Fruit fly (Drosophila melanogaster) whole organism, embryonic: ENCODE data around the gene drn.

Experiments
- Awh ChIP-seq: fragments of 200-800 bp; sonication (Bioruptor generic); IDR thresholded peaks from 2 replicates; pipeline ENCODE4, ENCODE4 v1.3.6; 2022; ENCODE audit warnings: missing biosample characterization, missing genetic modification characterization
- CG10959 ChIP-seq: fragments of 200-800 bp; sonication (Bioruptor generic); IDR thresholded peaks from 2 replicates; pipeline ENCODE4 v1.3.6; 2022; ENCODE audit warnings: missing biosample characterization, missing genetic modification characterization
- CG11456 ChIP-seq: fragments of 200-800 bp; sonication (Bioruptor generic); IDR thresholded peaks from 3 replicates; pipeline ENCODE4 v1.3.6; 2022; ENCODE audit warnings: missing biosample characterization, missing genetic modification characterization
- CG12071 ChIP-seq: fragments of 200-800 bp; sonication (Bioruptor generic); optimal IDR thresholded peaks from 3 replicates; lab custom pipeline; 2018; ENCODE audit warnings: missing biosample characterization, mild to moderate bottlenecking, missing genetic modification characterization
- CG12236 ChIP-seq: fragments of 200-800 bp; sonication (Bioruptor generic); optimal IDR thresholded peaks from 2 replicates; lab custom pipeline; 2016; ENCODE audit warnings: missing biosample characterization, missing genetic modification characterization
- CG13424 ChIP-seq: fragments of 200-800 bp; sonication (Bioruptor generic); optimal IDR thresholded peaks from 2 replicates; lab custom pipeline; 2019; ENCODE audit warnings: missing biosample characterization, mild to moderate bottlenecking, missing genetic modification characterization, moderate library complexity
- CG14667 ChIP-seq: fragments of 200-800 bp; sonication (Bioruptor generic); IDR thresholded peaks from 2 replicates; pipeline ENCODE4 v1.3.6; 2022; ENCODE audit warnings: missing biosample characterization, missing genetic modification characterization
- CG15269 ChIP-seq: fragments of 200-800 bp; sonication (Bioruptor generic); optimal IDR thresholded peaks from 2 replicates; lab custom pipeline; 2018; ENCODE audit warnings: missing biosample characterization, mild to moderate bottlenecking, missing genetic modification characterization, moderate library complexity
- CG1647 ChIP-seq: fragments of 200-800 bp; sonication (Bioruptor generic); optimal IDR thresholded peaks from 3 replicates; lab custom pipeline; 2016; ENCODE audit warnings: missing biosample characterization, missing genetic modification characterization
- CG1832 ChIP-seq: fragments of 200-800 bp; sonication (Bioruptor generic); optimal IDR thresholded peaks from 2 replicates; lab custom pipeline; 2017; ENCODE audit warnings: missing biosample characterization, mild to moderate bottlenecking, missing genetic modification characterization, inconsistent platforms
- CG2199 ChIP-seq: fragments of 200-800 bp; sonication (Bioruptor generic); IDR thresholded peaks from 3 replicates; pipeline ENCODE4 v1.3.6; 2022; ENCODE audit warnings: missing biosample characterization, missing genetic modification characterization
- CG2678 ChIP-seq: fragments of 200-800 bp; sonication (Bioruptor generic); optimal IDR thresholded peaks from 3 replicates; lab custom pipeline; 2019; ENCODE audit warnings: missing biosample characterization, mild to moderate bottlenecking, missing genetic modification characterization, moderate library complexity
- CG2889 ChIP-seq: fragments of 200-800 bp; sonication (Bioruptor generic); IDR thresholded peaks from 3 replicates; pipeline ENCODE4 v1.3.6; 2022; ENCODE audit warnings: missing biosample characterization, missing genetic modification characterization
- CG4404 ChIP-seq: fragments of 200-800 bp; sonication (Bioruptor generic); IDR thresholded peaks from 2 replicates; pipeline ENCODE4 v1.3.6; 2022; ENCODE audit warnings: missing biosample characterization, missing genetic modification characterization
- CG7372 ChIP-seq: fragments of 200-800 bp; sonication (Bioruptor generic); IDR thresholded peaks from 2 replicates; pipeline ENCODE4 v1.3.6; 2022; ENCODE audit warnings: missing biosample characterization, missing genetic modification characterization
- CG7839 ChIP-seq: fragments of 200-800 bp; sonication (Bioruptor generic); optimal IDR thresholded peaks from 3 replicates; lab custom pipeline; 2018; ENCODE audit warnings: missing biosample characterization, mild to moderate bottlenecking, missing genetic modification characterization, moderate library complexity
- CG8089 ChIP-seq: fragments of 200-800 bp; sonication (Bioruptor generic); optimal IDR thresholded peaks from 3 replicates; lab custom pipeline; 2016; ENCODE audit warnings: missing biosample characterization, missing genetic modification characterization
- CG8281 ChIP-seq: fragments of 200-800 bp; sonication (Bioruptor generic); optimal IDR thresholded peaks from 2 replicates; lab custom pipeline; 2018; ENCODE audit warnings: missing biosample characterization, mild to moderate bottlenecking, missing genetic modification characterization, moderate library complexity
- CG9609 ChIP-seq: fragments of 200-800 bp; sonication (Bioruptor generic); optimal IDR thresholded peaks from 3 replicates; lab custom pipeline; 2016; ENCODE audit warnings: missing biosample characterization, missing genetic modification characterization
- CoRest ChIP-seq: fragments of 200-800 bp; sonication (Bioruptor generic); optimal IDR thresholded peaks from 3 replicates; lab custom pipeline; 2018; ENCODE audit warnings: missing biosample characterization, mild to moderate bottlenecking, missing genetic modification characterization, moderate library complexity
- D19B ChIP-seq: fragments of 200-800 bp; sonication (Bioruptor generic); optimal IDR thresholded peaks from 2 replicates; lab custom pipeline; 2017; ENCODE audit warnings: missing biosample characterization, mild to moderate bottlenecking, missing genetic modification characterization
- Dip2 ChIP-seq: fragments of 200-800 bp; sonication (Bioruptor generic); IDR thresholded peaks from 2 replicates; pipeline ENCODE4 v1.3.6; 2022; ENCODE audit warnings: missing biosample characterization, missing genetic modification characterization
- Eip74EF ChIP-seq, 2 experiments: fragments of 200-800 bp in 1 of 2; fragments of >200 bp in 1 of 2; sonication (Bioruptor generic) in 1 of 2; optimal IDR thresholded peaks; 2 replicates each; lab custom pipeline; 2017 to 2019; ENCODE audit warnings: missing biosample characterization in 2 of 2, missing genetic modification characterization in 2 of 2, mild to moderate bottlenecking in 1 of 2, moderate library complexity in 1 of 2
- Elba2 ChIP-seq: fragments of 200-800 bp; sonication (Bioruptor generic); optimal IDR thresholded peaks from 3 replicates; lab custom pipeline; 2016; ENCODE audit warnings: missing biosample characterization, missing genetic modification characterization
- MBD-R2 ChIP-seq: fragments of 200-800 bp; sonication (Bioruptor generic); IDR thresholded peaks from 2 replicates; pipeline ENCODE4 v1.3.6; 2022; ENCODE audit warnings: missing biosample characterization, missing genetic modification characterization
- Opbp ChIP-seq: fragments of 200-800 bp; sonication (Bioruptor generic); IDR thresholded peaks from 3 replicates; pipeline ENCODE4 v1.3.6; 2022; ENCODE audit warnings: missing biosample characterization, missing genetic modification characterization; ENCODE audit not compliant: partially characterized antibody
- Trl ChIP-seq, 3 experiments: fragments of >200 bp in 2 of 3; fragments of 200-800 bp in 1 of 3; sonication (Bioruptor generic) in 1 of 3; optimal IDR thresholded peaks; 2 replicates in 1 of 3; 3 replicates in 2 of 3; lab custom pipeline; 2016 to 2017; ENCODE audit warnings: missing biosample characterization in 1 of 3, missing genetic modification characterization in 1 of 3
- amos ChIP-seq: fragments of 200-800 bp; sonication (Bioruptor generic); IDR thresholded peaks from 2 replicates; pipeline ENCODE4 v1.3.6; 2022; ENCODE audit warnings: missing biosample characterization, missing genetic modification characterization; ENCODE audit not compliant: partially characterized antibody
- ara ChIP-seq: fragments of 200-800 bp; sonication (Bioruptor generic); IDR thresholded peaks from 2 replicates; pipeline ENCODE4 v1.3.6; 2022; ENCODE audit warnings: missing biosample characterization, missing genetic modification characterization
- br ChIP-seq: fragments of >200 bp; optimal IDR thresholded peaks from 2 replicates; lab custom pipeline; 2017
- crp ChIP-seq, 2 experiments: fragments of 200-800 bp; sonication (Bioruptor generic); optimal IDR thresholded peaks; 2 replicates in 1 of 2; 3 replicates in 1 of 2; lab custom pipeline; 2017; ENCODE audit warnings: missing biosample characterization in 2 of 2, missing genetic modification characterization in 2 of 2, mild to moderate bottlenecking in 1 of 2, moderate library complexity in 1 of 2
- dm ChIP-seq: fragments of 200-800 bp; sonication (Bioruptor generic); optimal IDR thresholded peaks from 3 replicates; lab custom pipeline; 2016; ENCODE audit warnings: missing biosample characterization, missing genetic modification characterization
- eyg ChIP-seq: fragments of 200-800 bp; sonication (Bioruptor generic); optimal IDR thresholded peaks from 3 replicates; lab custom pipeline; 2016; ENCODE audit warnings: missing biosample characterization, missing genetic modification characterization
- nau ChIP-seq: fragments of 200-800 bp; sonication (Bioruptor generic); optimal IDR thresholded peaks from 3 replicates; lab custom pipeline; 2017; ENCODE audit warnings: missing biosample characterization, mild to moderate bottlenecking, missing genetic modification characterization, missing genetic modification reagents
- oc ChIP-seq: fragments of 200-800 bp; sonication (Bioruptor generic); optimal IDR thresholded peaks from 2 replicates; lab custom pipeline; 2018; ENCODE audit warnings: missing biosample characterization, mild to moderate bottlenecking, missing genetic modification characterization, moderate library complexity
- phol ChIP-seq: fragments of 200-800 bp; sonication (Bioruptor generic); optimal IDR thresholded peaks from 3 replicates; lab custom pipeline; 2018; ENCODE audit warnings: missing biosample characterization, mild to moderate bottlenecking, missing genetic modification characterization, moderate library complexity
- prd ChIP-seq, 3 experiments: fragments of >200 bp in 2 of 3; fragments of 200-800 bp in 1 of 3; sonication (Bioruptor generic) in 1 of 3; optimal IDR thresholded peaks in 2 of 3; IDR thresholded peaks in 1 of 3; 2 replicates in 2 of 3; 3 replicates in 1 of 3; pipeline versions ENCODE4 v1.3.6 to Lab custom; 2017 to 2022; ENCODE audit warnings: missing biosample characterization in 1 of 3, missing genetic modification characterization in 1 of 3
- psq ChIP-seq: fragments of 200-800 bp; sonication (Bioruptor generic); optimal IDR thresholded peaks from 2 replicates; lab custom pipeline; 2017; ENCODE audit warnings: missing biosample characterization, missing genetic modification characterization
- rib ChIP-seq: fragments of 200-800 bp; sonication (Bioruptor generic); IDR thresholded peaks from 2 replicates; pipeline ENCODE4 v1.3.6; 2022; ENCODE audit warnings: missing biosample characterization, missing genetic modification characterization
- ro ChIP-seq: fragments of 200-800 bp; sonication (Bioruptor generic); IDR thresholded peaks from 2 replicates; pipeline ENCODE4 v1.3.6; 2022; ENCODE audit warnings: missing biosample characterization, missing genetic modification characterization
- salm ChIP-seq: fragments of 200-800 bp; sonication (Bioruptor generic); optimal IDR thresholded peaks from 2 replicates; lab custom pipeline; 2018; ENCODE audit warnings: missing biosample characterization, mild to moderate bottlenecking, missing genetic modification characterization
- sd ChIP-seq: fragments of 200-800 bp; sonication (Bioruptor generic); optimal IDR thresholded peaks from 3 replicates; lab custom pipeline; 2018; ENCODE audit warnings: missing biosample characterization, mild to moderate bottlenecking, missing genetic modification characterization, moderate library complexity
- tgo ChIP-seq: fragments of 200-800 bp; sonication (Bioruptor generic); IDR thresholded peaks from 3 replicates; pipeline ENCODE4 v1.3.6; 2022; ENCODE audit warnings: missing biosample characterization, missing genetic modification characterization
- trem ChIP-seq: fragments of 200-800 bp; optimal IDR thresholded peaks from 3 replicates; lab custom pipeline; 2019; ENCODE audit warnings: missing biosample characterization, mild to moderate bottlenecking, missing genetic modification characterization, moderate library complexity
- yki ChIP-seq: fragments of >200 bp; optimal IDR thresholded peaks from 3 replicates; lab custom pipeline; 2018
- zen ChIP-seq: fragments of 200-800 bp; sonication (Bioruptor generic); optimal IDR thresholded peaks from 3 replicates; lab custom pipeline; 2018; ENCODE audit warnings: missing biosample characterization, mild to moderate bottlenecking, missing genetic modification characterization, moderate library complexity
- zen2 ChIP-seq: fragments of 200-800 bp; sonication (Bioruptor generic); IDR thresholded peaks from 3 replicates; pipeline ENCODE4 v1.3.6; 2022; ENCODE audit warnings: missing biosample characterization, missing genetic modification characterization; ENCODE audit not compliant: partially characterized antibody

The drn gene

dm6 chr3R:9349267-9349820, 9.3 kb downstream of the drn start (continued):
- TF ChIP-seq zen (tag; lab: Kevin White, UChicago) (peak; percentile 15), CG8089 (GFP tag; lab: Kevin White, UChicago) (no peak), eyg (GFP tag; lab: Kevin White, UChicago) (no peak), Awh (GFP tag; lab: Robert Waterston, UW) (0 out of 2 replicates have a peak, but pooled peaks have one; percentile 7), CG13424 (tag; lab: Kevin White, UChicago) (no peak), amos (GFP tag; lab: Robert Waterston, UW) (no peak), CG12071 (no peak), nau (GFP tag; lab: Kevin White, UChicago) (no peak), CG9609 (GFP tag; lab: Kevin White, UChicago) (no peak), CG2678 (tag; lab: Kevin White, UChicago) (no peak), yki (lab: Kevin White, UChicago) (no peak), CG2199 (peak; percentile 74; the same call in 1 of the 3 replicates), ro (GFP tag; lab: Robert Waterston, UW) (no peak), MBD-R2 (GFP tag; lab: Robert Waterston, UW) (no peak), Dip2 (no peak), prd (optimal IDR thresholded peaks at IDR 0.05; lab: Kevin White, UChicago) (no peak), prd (GFP tag; IDR thresholded peaks at IDR 0.05; lab: Robert Waterston, UW) (no peak)

- no peak for TF ChIP-seq CG4404 (GFP tag; lab: Robert Waterston, UW)
- TF ChIP-seq CG1647 (GFP tag; lab: Kevin White, UChicago): no peak
- no peak for TF ChIP-seq CG2889 (GFP tag; lab: Robert Waterston, UW)
- no peak for TF ChIP-seq CG12236 (GFP tag; lab: Kevin White, UChicago)
- no peak for TF ChIP-seq CoRest (tag; lab: Kevin White, UChicago)
- TF ChIP-seq Eip74EF (GFP tag; optimal IDR thresholded peaks at IDR 0.05; lab: Kevin White, UChicago): peak in 1 of 2 experiments; percentile 35
- no peak for TF ChIP-seq br (lab: Kevin White, UChicago)
- no peak for TF ChIP-seq CG7372 (GFP tag; lab: Robert Waterston, UW)
- TF ChIP-seq ara (GFP tag; lab: Robert Waterston, UW): no peak
- no peak for TF ChIP-seq CG11456 (GFP tag; lab: Robert Waterston, UW)
- TF ChIP-seq D19B (GFP tag; lab: Kevin White, UChicago): peak; percentile 44
- no peak for TF ChIP-seq CG7839 (tag; lab: Kevin White, UChicago)
- TF ChIP-seq Opbp (GFP tag; lab: Robert Waterston, UW): no peak
- no peak for TF ChIP-seq psq
- peak; percentile 24 to 44 for TF ChIP-seq Trl (optimal IDR thresholded peaks at IDR 0.05; lab: Kevin White, UChicago)
- TF ChIP-seq Trl (GFP tag; optimal IDR thresholded peaks at IDR 0.05; lab: Kevin White, UChicago): no peak
- TF ChIP-seq crp (GFP tag; optimal IDR thresholded peaks at IDR 0.05; lab: Kevin White, UChicago): no peak
- TF ChIP-seq CG8281 (tag; lab: Kevin White, UChicago): no peak
- no peak for TF ChIP-seq CG10959 (GFP tag; lab: Robert Waterston, UW)
- TF ChIP-seq tgo (GFP tag; lab: Robert Waterston, UW): no peak
- TF ChIP-seq sd: peak; percentile 82
- TF ChIP-seq phol (tag; lab: Kevin White, UChicago): peak; percentile 58
- no peak for TF ChIP-seq salm (tag; lab: Kevin White, UChicago)
- peak; percentile 47 for TF ChIP-seq oc (tag; lab: Kevin White, UChicago)
- no peak for TF ChIP-seq CG14667 (GFP tag; lab: Robert Waterston, UW)
- no peak for TF ChIP-seq dm
- TF ChIP-seq CG15269 (tag; lab: Kevin White, UChicago): no peak
- no peak for TF ChIP-seq trem (tag; lab: Kevin White, UChicago)
- TF ChIP-seq Elba2 (GFP tag; lab: Kevin White, UChicago): no peak
- TF ChIP-seq zen2 (GFP tag; lab: Robert Waterston, UW): no peak
- TF ChIP-seq amos (GFP tag; lab: Robert Waterston, UW): no peak
- TF ChIP-seq rib (GFP tag; lab: Robert Waterston, UW): no peak
- no peak for TF ChIP-seq CG1832 (GFP tag; lab: Kevin White, UChicago)
Observed at dm6 chr3R:9350561-9351379, 10.8 kb downstream of the drn start.
